Fruit fly (Drosophila melanogaster) whole organism, embryonic: ENCODE results near the gene CG6356.

Experiments used
- Adf1 ChIP-seq: fragments of 200-800 bp; sonication (Bioruptor generic); IDR thresholded peaks from 2 replicates; pipeline ENCODE4 v1.3.6; 2022; ENCODE audit warnings: missing biosample characterization, missing genetic modification characterization
- Atf-2 ChIP-seq: fragments of 200-800 bp; sonication (Bioruptor generic); optimal IDR thresholded peaks from 2 replicates; lab custom pipeline; 2016; ENCODE audit warnings: missing biosample characterization, missing genetic modification characterization
- B-H1 ChIP-seq: fragments of 200-800 bp; sonication (Bioruptor generic); IDR thresholded peaks from 3 replicates; pipeline ENCODE4 v1.3.6; 2022; ENCODE audit warnings: missing biosample characterization, missing genetic modification characterization
- Blimp-1 ChIP-seq: fragments of 200-800 bp; sonication (Bioruptor generic); optimal IDR thresholded peaks from 3 replicates; lab custom pipeline; 2018; ENCODE audit warnings: missing biosample characterization, missing genetic modification characterization, mild to moderate bottlenecking, moderate library complexity, missing genetic modification reagents
- CG11093 ChIP-seq: fragments of 200-800 bp; sonication (Bioruptor generic); IDR thresholded peaks from 3 replicates; pipeline ENCODE4 v1.3.6; 2022; ENCODE audit warnings: missing biosample characterization, missing genetic modification characterization
- CG12236 ChIP-seq: fragments of 200-800 bp; sonication (Bioruptor generic); optimal IDR thresholded peaks from 2 replicates; lab custom pipeline; 2016; ENCODE audit warnings: missing biosample characterization, missing genetic modification characterization
- CG13287 ChIP-seq: fragments of 200-800 bp; sonication (Bioruptor generic); IDR thresholded peaks from 2 replicates; pipeline ENCODE4 v1.3.6; 2022; ENCODE audit warnings: missing biosample characterization, missing genetic modification characterization; ENCODE audit not compliant: partially characterized antibody
- CG15073 ChIP-seq: fragments of 200-800 bp; sonication (Bioruptor generic); optimal IDR thresholded peaks from 2 replicates; lab custom pipeline; 2016; ENCODE audit warnings: missing biosample characterization, missing genetic modification characterization
- CG15269 ChIP-seq: fragments of 200-800 bp; sonication (Bioruptor generic); optimal IDR thresholded peaks from 2 replicates; lab custom pipeline; 2018; ENCODE audit warnings: missing biosample characterization, mild to moderate bottlenecking, missing genetic modification characterization, moderate library complexity
- CG15479 ChIP-seq: fragments of 200-800 bp; sonication (Bioruptor generic); optimal IDR thresholded peaks from 3 replicates; lab custom pipeline; 2019; ENCODE audit warnings: missing biosample characterization, mild to moderate bottlenecking, missing genetic modification characterization, moderate library complexity
- CG1603 ChIP-seq: fragments of 200-800 bp; sonication (Bioruptor generic); optimal IDR thresholded peaks from 2 replicates; lab custom pipeline; 2019; ENCODE audit warnings: missing biosample characterization, mild to moderate bottlenecking, missing genetic modification characterization, moderate library complexity
- CG16779 ChIP-seq: fragments of 200-800 bp; sonication (Bioruptor generic); IDR thresholded peaks from 2 replicates; pipeline ENCODE4 v1.3.6; 2022; ENCODE audit warnings: missing biosample characterization, missing genetic modification characterization
- CG16815 ChIP-seq: fragments of 200-800 bp; sonication (Bioruptor generic); optimal IDR thresholded peaks from 3 replicates; lab custom pipeline; 2017; ENCODE audit warnings: missing biosample characterization, mild to moderate bottlenecking, missing genetic modification characterization
- CG17359 ChIP-seq: fragments of 200-800 bp; sonication (Bioruptor generic); optimal IDR thresholded peaks from 3 replicates; lab custom pipeline; 2018; ENCODE audit warnings: missing biosample characterization, mild to moderate bottlenecking, missing genetic modification characterization, moderate library complexity
- CG2120 ChIP-seq: fragments of 200-800 bp; sonication (Bioruptor generic); optimal IDR thresholded peaks from 3 replicates; lab custom pipeline; 2016; ENCODE audit warnings: missing biosample characterization, missing genetic modification characterization
- CG2678 ChIP-seq: fragments of 200-800 bp; sonication (Bioruptor generic); optimal IDR thresholded peaks from 3 replicates; lab custom pipeline; 2019; ENCODE audit warnings: missing biosample characterization, mild to moderate bottlenecking, missing genetic modification characterization, moderate library complexity
- CG32772 ChIP-seq: fragments of 200-800 bp; sonication (Bioruptor generic); IDR thresholded peaks from 2 replicates; pipeline ENCODE4 v1.3.6; 2022; ENCODE audit warnings: missing biosample characterization, missing genetic modification characterization
- CG3726 ChIP-seq: fragments of 200-800 bp; sonication (Bioruptor generic); IDR thresholded peaks from 3 replicates; pipeline ENCODE4, ENCODE4 v1.3.6; 2022; ENCODE audit warnings: missing biosample characterization, missing genetic modification characterization
- CG4730 ChIP-seq: fragments of 200-800 bp; sonication (Bioruptor generic); IDR thresholded peaks from 2 replicates; pipeline ENCODE4 v1.3.6; 2022; ENCODE audit warnings: missing biosample characterization, missing genetic modification characterization
- CG5245 ChIP-seq: fragments of 200-800 bp; sonication (Bioruptor generic); optimal IDR thresholded peaks from 3 replicates; lab custom pipeline; 2016; ENCODE audit warnings: missing biosample characterization, missing genetic modification characterization
- CG6254 ChIP-seq: fragments of 200-800 bp; sonication (Bioruptor generic); optimal IDR thresholded peaks from 3 replicates; lab custom pipeline; 2017; ENCODE audit warnings: mild to moderate bottlenecking, missing biosample characterization, missing genetic modification reagents, missing genetic modification characterization
- CG6813 ChIP-seq: fragments of 200-800 bp; sonication (Bioruptor generic); optimal IDR thresholded peaks from 2 replicates; lab custom pipeline; 2017; ENCODE audit warnings: missing biosample characterization, missing genetic modification characterization, mild to moderate bottlenecking, moderate library complexity, missing genetic modification reagents
- CG8359 ChIP-seq: fragments of 200-800 bp; sonication (Bioruptor generic); optimal IDR thresholded peaks from 2 replicates; lab custom pipeline; 2017; ENCODE audit warnings: missing biosample characterization, mild to moderate bottlenecking, missing genetic modification characterization, borderline replicate concordance
- CoRest ChIP-seq: fragments of 200-800 bp; sonication (Bioruptor generic); optimal IDR thresholded peaks from 3 replicates; lab custom pipeline; 2018; ENCODE audit warnings: missing biosample characterization, mild to moderate bottlenecking, missing genetic modification characterization, moderate library complexity
- HHEX ChIP-seq: fragments of 200-800 bp; sonication (Bioruptor generic); optimal IDR thresholded peaks from 3 replicates; lab custom pipeline; 2017; ENCODE audit warnings: missing biosample characterization, mild to moderate bottlenecking, missing genetic modification characterization, missing genetic modification reagents
- HLHmδ ChIP-seq: fragments of 200-800 bp; sonication (Bioruptor generic); optimal IDR thresholded peaks from 2 replicates; lab custom pipeline; 2018; ENCODE audit warnings: missing biosample characterization, mild to moderate bottlenecking, missing genetic modification characterization, moderate library complexity
- HmgZ ChIP-seq: fragments of 200-800 bp; sonication (Bioruptor generic); optimal IDR thresholded peaks from 2 replicates; lab custom pipeline; 2018; ENCODE audit warnings: missing biosample characterization, mild to moderate bottlenecking, missing genetic modification characterization
- Lhr ChIP-seq: fragments of 200-800 bp; sonication (Bioruptor generic); optimal IDR thresholded peaks from 3 replicates; lab custom pipeline; 2017; ENCODE audit warnings: mild to moderate bottlenecking, missing biosample characterization, missing genetic modification reagents, missing genetic modification characterization
- Oaz ChIP-seq: fragments of 200-800 bp; sonication (Bioruptor generic); IDR thresholded peaks from 2 replicates; pipeline ENCODE4 v1.3.6; 2022; ENCODE audit warnings: missing biosample characterization, missing genetic modification characterization
- amos ChIP-seq: fragments of 200-800 bp; sonication (Bioruptor generic); IDR thresholded peaks from 2 replicates; pipeline ENCODE4 v1.3.6; 2022; ENCODE audit warnings: missing biosample characterization, missing genetic modification characterization; ENCODE audit not compliant: partially characterized antibody
- ci ChIP-seq: fragments of 200-800 bp; sonication (Bioruptor generic); IDR thresholded peaks from 3 replicates; pipeline ENCODE4 v1.3.6; 2022; ENCODE audit warnings: missing biosample characterization, missing genetic modification characterization
- corto ChIP-seq: fragments of 200-800 bp; sonication (Bioruptor generic); optimal IDR thresholded peaks from 2 replicates; lab custom pipeline; 2016; ENCODE audit warnings: missing biosample characterization, mild to moderate bottlenecking, missing genetic modification characterization, moderate library complexity
- dan ChIP-seq: fragments of 200-800 bp; sonication (Bioruptor generic); IDR thresholded peaks from 2 replicates; pipeline ENCODE4 v1.3.6; 2022; ENCODE audit warnings: missing biosample characterization, missing genetic modification characterization
- fru ChIP-seq: fragments of >200 bp; optimal IDR thresholded peaks from 2 replicates; lab custom pipeline; 2017
- ftz-f1 ChIP-seq: fragments of 200-800 bp; sonication (Bioruptor generic); optimal IDR thresholded peaks from 2 replicates; lab custom pipeline; 2016; ENCODE audit warnings: missing biosample characterization, missing genetic modification characterization
- gem ChIP-seq: fragments of 200-800 bp; sonication (Bioruptor generic); optimal IDR thresholded peaks from 2 replicates; lab custom pipeline; 2019; ENCODE audit warnings: missing biosample characterization, mild to moderate bottlenecking, missing genetic modification characterization, moderate library complexity
- lilli ChIP-seq: fragments of 200-800 bp; sonication (Bioruptor generic); optimal IDR thresholded peaks from 3 replicates; lab custom pipeline; 2016; ENCODE audit warnings: missing biosample characterization, missing genetic modification characterization
- mirr ChIP-seq: fragments of 200-800 bp; sonication (Bioruptor generic); optimal IDR thresholded peaks from 3 replicates; lab custom pipeline; 2018; ENCODE audit warnings: missing biosample characterization, mild to moderate bottlenecking, missing genetic modification characterization
- nau ChIP-seq: fragments of 200-800 bp; sonication (Bioruptor generic); optimal IDR thresholded peaks from 3 replicates; lab custom pipeline; 2017; ENCODE audit warnings: missing biosample characterization, mild to moderate bottlenecking, missing genetic modification characterization, missing genetic modification reagents
- peb ChIP-seq: fragments of 200-800 bp; sonication (Bioruptor generic); IDR thresholded peaks from 2 replicates; pipeline ENCODE4 v1.3.6; 2022; ENCODE audit warnings: missing biosample characterization, missing genetic modification characterization
- phol ChIP-seq: fragments of 200-800 bp; sonication (Bioruptor generic); optimal IDR thresholded peaks from 3 replicates; lab custom pipeline; 2018; ENCODE audit warnings: missing biosample characterization, mild to moderate bottlenecking, missing genetic modification characterization, moderate library complexity
- prd ChIP-seq, 3 experiments: fragments of >200 bp in 2 of 3; fragments of 200-800 bp in 1 of 3; sonication (Bioruptor generic) in 1 of 3; optimal IDR thresholded peaks in 2 of 3; IDR thresholded peaks in 1 of 3; 2 replicates in 2 of 3; 3 replicates in 1 of 3; pipeline versions ENCODE4 v1.3.6 to Lab custom; 2017 to 2022; ENCODE audit warnings: missing biosample characterization in 1 of 3, missing genetic modification characterization in 1 of 3
- salm ChIP-seq: fragments of 200-800 bp; sonication (Bioruptor generic); optimal IDR thresholded peaks from 2 replicates; lab custom pipeline; 2018; ENCODE audit warnings: missing biosample characterization, mild to moderate bottlenecking, missing genetic modification characterization
- sens-2 ChIP-seq: fragments of 200-800 bp; sonication (Bioruptor generic); IDR thresholded peaks from 2 replicates; pipeline ENCODE4 v1.3.6; 2022; ENCODE audit warnings: missing biosample characterization, missing genetic modification characterization
- sob ChIP-seq: fragments of 200-800 bp; sonication (Bioruptor generic); IDR thresholded peaks from 2 replicates; pipeline ENCODE4 v1.3.6; 2022; ENCODE audit warnings: missing biosample characterization, missing genetic modification characterization
- tna ChIP-seq: fragments of 200-800 bp; sonication (Bioruptor generic); IDR thresholded peaks from 2 replicates; pipeline ENCODE4 v1.3.6; 2022; ENCODE audit warnings: missing biosample characterization, missing genetic modification characterization; ENCODE audit not compliant: partially characterized antibody
- twi ChIP-seq: fragments of 200-800 bp; optimal IDR thresholded peaks from 2 replicates; lab custom pipeline; 2019; ENCODE audit warnings: missing biosample characterization, mild to moderate bottlenecking, missing genetic modification characterization, moderate library complexity
- unc-4 ChIP-seq: fragments of 200-800 bp; sonication (Bioruptor generic); IDR thresholded peaks from 2 replicates; pipeline ENCODE4 v1.3.6; 2022; ENCODE audit warnings: missing biosample characterization, missing genetic modification characterization; ENCODE audit not compliant: partially characterized antibody

Gene CG6356

dm6 chr3R:24259278-24260040, 24.3 kb upstream of the CG6356 start (continued):
- peak; percentile 91 for TF ChIP-seq corto (GFP tag; lab: Kevin White, UChicago)
- TF ChIP-seq CG16815 (GFP tag; lab: Kevin White, UChicago) = peak; percentile 91
- TF ChIP-seq amos = no peak
- TF ChIP-seq CG11093 = peak; percentile 87
- TF ChIP-seq CG5245 (GFP tag; lab: Kevin White, UChicago) = peak; percentile 82
- peak; percentile 91 for TF ChIP-seq HHEX (GFP tag; lab: Kevin White, UChicago)
- peak; percentile 66 for TF ChIP-seq CG8359 (GFP tag; lab: Kevin White, UChicago)
- TF ChIP-seq CG2120 = peak; percentile 96
- TF ChIP-seq HmgZ (tag; lab: Kevin White, UChicago) = peak; percentile 91
- 0 out of 2 replicates have a peak, but pooled peaks have one; percentile 13 for TF ChIP-seq CG13287 (GFP tag; lab: Robert Waterston, UW)
- TF ChIP-seq CG4730 (GFP tag; lab: Robert Waterston, UW) = peak; percentile 76
- peak; percentile 88 for TF ChIP-seq CG6254 (GFP tag; lab: Kevin White, UChicago)
- peak; percentile 88 for TF ChIP-seq Atf-2 (GFP tag; lab: Kevin White, UChicago)
- TF ChIP-seq CG16779 (GFP tag; lab: Robert Waterston, UW) = peak; percentile 82
- no peak for TF ChIP-seq ftz-f1 (GFP tag; lab: Kevin White, UChicago)
- no peak for TF ChIP-seq Lhr (GFP tag; lab: Kevin White, UChicago)
- TF ChIP-seq unc-4 (GFP tag; lab: Robert Waterston, UW) = peak; percentile 39
- peak; percentile 48 for TF ChIP-seq CG15479 (GFP tag; lab: Kevin White, UChicago)
- TF ChIP-seq twi (tag; lab: Kevin White, UChicago) = peak; percentile 74
- TF ChIP-seq nau (GFP tag; lab: Kevin White, UChicago) = no peak
- peak; percentile 80; the same call in 2 of the 3 replicates for TF ChIP-seq CG3726 (GFP tag; lab: Robert Waterston, UW)
- TF ChIP-seq CoRest = peak; percentile 89
- TF ChIP-seq B-H1 (GFP tag; lab: Robert Waterston, UW) = peak; percentile 79
- no peak for TF ChIP-seq fru (lab: Kevin White, UChicago)
- TF ChIP-seq gem (tag; lab: Kevin White, UChicago) = peak; percentile 93
- TF ChIP-seq phol = peak; percentile 86
- peak; percentile 22 for TF ChIP-seq mirr (GFP tag; lab: Kevin White, UChicago)
- TF ChIP-seq dan (GFP tag; lab: Robert Waterston, UW) = peak; percentile 60; the same call in 1 of the 2 replicates
- peak; percentile 76 for TF ChIP-seq sens-2 (GFP tag; lab: Robert Waterston, UW)
- TF ChIP-seq CG32772 (GFP tag; lab: Robert Waterston, UW) = peak; percentile 89
- peak; percentile 84 for TF ChIP-seq Blimp-1
- TF ChIP-seq CG17359 (tag; lab: Kevin White, UChicago) = peak; percentile 90
- no peak for TF ChIP-seq tna (GFP tag; lab: Robert Waterston, UW)
- no peak for TF ChIP-seq prd (optimal IDR thresholded peaks at IDR 0.05; lab: Kevin White, UChicago)
- TF ChIP-seq prd (GFP tag; IDR thresholded peaks at IDR 0.05; lab: Robert Waterston, UW) = peak; percentile 94
- TF ChIP-seq Oaz (GFP tag; lab: Robert Waterston, UW) = peak; percentile 55
- TF ChIP-seq peb = peak; percentile 80
- peak; percentile 94 for TF ChIP-seq ci (GFP tag; lab: Robert Waterston, UW)
- TF ChIP-seq CG2678 = peak; percentile 94
- TF ChIP-seq CG12236 (GFP tag; lab: Kevin White, UChicago) = peak; percentile 75
- peak; percentile 84 for TF ChIP-seq CG15073 (GFP tag; lab: Kevin White, UChicago)
- TF ChIP-seq CG6813 = peak; percentile 90
- TF ChIP-seq CG1603 = peak; percentile 94
- peak; percentile 88 for TF ChIP-seq sob (GFP tag; lab: Robert Waterston, UW)
- TF ChIP-seq CG15269 (tag; lab: Kevin White, UChicago) = peak; percentile 91
- TF ChIP-seq salm (tag; lab: Kevin White, UChicago) = peak; percentile 72
- peak; percentile 49 for TF ChIP-seq Adf1 (GFP tag; lab: Robert Waterston, UW)
- peak; percentile 95 for TF ChIP-seq lilli (GFP tag; lab: Kevin White, UChicago)
- TF ChIP-seq HLHmδ = peak; percentile 24
